Fruit fly (Drosophila melanogaster) whole organism, embryonic: Measurements from ENCODE around the gene Pisd.

Experiments
- Abd-B ChIP-seq: fragments of 200-800 bp; sonication (Bioruptor generic); optimal IDR thresholded peaks from 2 replicates; lab custom pipeline; 2018; ENCODE audit warnings: missing biosample characterization, mild to moderate bottlenecking, missing genetic modification characterization, moderate library complexity
- Awh ChIP-seq: fragments of 200-800 bp; sonication (Bioruptor generic); IDR thresholded peaks from 2 replicates; pipeline ENCODE4, ENCODE4 v1.3.6; 2022; ENCODE audit warnings: missing biosample characterization, missing genetic modification characterization
- BEAF-32 ChIP-seq: fragments of 200-800 bp; sonication (Bioruptor generic); optimal IDR thresholded peaks from 3 replicates; lab custom pipeline; 2017; ENCODE audit warnings: missing biosample characterization, missing genetic modification characterization, mild to moderate bottlenecking, moderate library complexity, missing genetic modification reagents
- Bteb2 ChIP-seq: fragments of 200-800 bp; sonication (Bioruptor generic); optimal IDR thresholded peaks from 2 replicates; lab custom pipeline; 2016; ENCODE audit warnings: missing biosample characterization, missing genetic modification characterization
- CG10462 ChIP-seq: fragments of 200-800 bp; sonication (Bioruptor generic); optimal IDR thresholded peaks from 2 replicates; lab custom pipeline; 2016; ENCODE audit warnings: missing biosample characterization, missing genetic modification characterization
- CG10543 ChIP-seq: fragments of 200-800 bp; sonication (Bioruptor generic); optimal IDR thresholded peaks from 3 replicates; lab custom pipeline; 2017; ENCODE audit warnings: missing biosample characterization, mild to moderate bottlenecking, missing genetic modification characterization, moderate library complexity
- CG10654 ChIP-seq: fragments of 200-800 bp; sonication (Bioruptor generic); optimal IDR thresholded peaks from 2 replicates; lab custom pipeline; 2016; ENCODE audit warnings: missing biosample characterization, missing genetic modification characterization
- CG10979 ChIP-seq: fragments of 200-800 bp; sonication (Bioruptor generic); optimal IDR thresholded peaks from 2 replicates; lab custom pipeline; 2018; ENCODE audit warnings: missing biosample characterization, mild to moderate bottlenecking, missing genetic modification characterization, moderate library complexity
- CG11398 ChIP-seq: fragments of 200-800 bp; sonication (Bioruptor generic); optimal IDR thresholded peaks from 2 replicates; lab custom pipeline; 2016; ENCODE audit warnings: missing biosample characterization, missing genetic modification characterization
- CG12219 ChIP-seq: fragments of 200-800 bp; sonication (Bioruptor generic); optimal IDR thresholded peaks from 3 replicates; lab custom pipeline; 2018; ENCODE audit warnings: missing biosample characterization, mild to moderate bottlenecking, missing genetic modification characterization
- CG15696 ChIP-seq: fragments of 200-800 bp; sonication (Bioruptor generic); optimal IDR thresholded peaks from 2 replicates; lab custom pipeline; 2019; ENCODE audit warnings: missing biosample characterization, mild to moderate bottlenecking, missing genetic modification characterization, moderate library complexity
- CG16863 ChIP-seq: fragments of 200-800 bp; sonication (Bioruptor generic); optimal IDR thresholded peaks from 3 replicates; lab custom pipeline; 2016; ENCODE audit warnings: missing biosample characterization, missing genetic modification characterization
- CG17612 ChIP-seq: fragments of 200-800 bp; sonication (Bioruptor generic); IDR thresholded peaks from 2 replicates; pipeline ENCODE4 v1.3.6; 2022; ENCODE audit warnings: missing biosample characterization, missing genetic modification characterization
- CG17912 ChIP-seq: fragments of 200-800 bp; sonication (Bioruptor generic); optimal IDR thresholded peaks from 2 replicates; lab custom pipeline; 2018; ENCODE audit warnings: missing biosample characterization, mild to moderate bottlenecking, missing genetic modification characterization
- CG18619 ChIP-seq: fragments of 200-800 bp; sonication (Bioruptor generic); optimal IDR thresholded peaks from 3 replicates; lab custom pipeline; 2017; ENCODE audit warnings: missing biosample characterization, mild to moderate bottlenecking, missing genetic modification characterization
- CG31224 ChIP-seq: fragments of 200-800 bp; sonication (Bioruptor generic); IDR thresholded peaks from 2 replicates; pipeline ENCODE4 v1.3.6; 2022; ENCODE audit warnings: missing biosample characterization, missing genetic modification characterization
- CG4360 ChIP-seq: fragments of 200-800 bp; sonication (Bioruptor generic); IDR thresholded peaks from 2 replicates; pipeline ENCODE4 v1.3.6; 2022; ENCODE audit warnings: missing biosample characterization, missing genetic modification characterization
- CG6813 ChIP-seq: fragments of 200-800 bp; sonication (Bioruptor generic); optimal IDR thresholded peaks from 2 replicates; lab custom pipeline; 2017; ENCODE audit warnings: missing biosample characterization, missing genetic modification characterization, mild to moderate bottlenecking, moderate library complexity, missing genetic modification reagents
- CG8765 ChIP-seq: fragments of 200-800 bp; sonication (Bioruptor generic); IDR thresholded peaks from 2 replicates; pipeline ENCODE4 v1.3.6; 2022; ENCODE audit warnings: missing biosample characterization, missing genetic modification characterization
- CG9797 ChIP-seq: fragments of 200-800 bp; sonication (Bioruptor generic); optimal IDR thresholded peaks from 3 replicates; lab custom pipeline; 2018; ENCODE audit warnings: missing biosample characterization, mild to moderate bottlenecking, missing genetic modification characterization
- CHES-1-like ChIP-seq: fragments of 200-800 bp; sonication (Bioruptor generic); optimal IDR thresholded peaks from 2 replicates; lab custom pipeline; 2016; ENCODE audit warnings: missing biosample characterization, missing genetic modification characterization
- Dbx ChIP-seq: fragments of 200-800 bp; sonication (Bioruptor generic); IDR thresholded peaks from 3 replicates; pipeline ENCODE4 v1.3.6; 2022; ENCODE audit warnings: missing biosample characterization, missing genetic modification characterization
- Dll ChIP-seq: fragments of 200-800 bp; sonication (Bioruptor generic); IDR thresholded peaks from 4 replicates; pipeline ENCODE4 v1.3.6; 2022; ENCODE audit warnings: missing biosample characterization, missing genetic modification characterization; ENCODE audit not compliant: partially characterized antibody
- Doc2 ChIP-seq: fragments of 200-800 bp; sonication (Bioruptor generic); IDR thresholded peaks from 2 replicates; pipeline ENCODE4 v1.3.6; 2022; ENCODE audit warnings: missing biosample characterization, missing genetic modification characterization
- Hr78 ChIP-seq, 2 experiments: fragments of 200-800 bp in 1 of 2; fragments of >200 bp in 1 of 2; sonication (Bioruptor generic) in 1 of 2; optimal IDR thresholded peaks; 2 replicates each; lab custom pipeline; 2017 to 2019; ENCODE audit warnings: missing biosample characterization in 2 of 2, missing genetic modification characterization in 2 of 2, mild to moderate bottlenecking in 1 of 2, moderate library complexity in 1 of 2
- Med ChIP-seq: fragments of 200-800 bp; sonication (Bioruptor generic); peaks from one replicate; lab custom pipeline; 2016; ENCODE audit warnings: missing biosample characterization, missing genetic modification characterization, mild to moderate bottlenecking, inconsistent platforms, moderate library complexity
- Meics ChIP-seq: fragments of 200-800 bp; sonication (Bioruptor generic); optimal IDR thresholded peaks from 2 replicates; lab custom pipeline; 2017; ENCODE audit warnings: missing biosample characterization, mild to moderate bottlenecking, missing genetic modification characterization
- Sox100B ChIP-seq: fragments of 200-800 bp; sonication (Bioruptor generic); optimal IDR thresholded peaks from 3 replicates; lab custom pipeline; 2018; ENCODE audit warnings: missing biosample characterization, mild to moderate bottlenecking, missing genetic modification characterization
- ac ChIP-seq: fragments of 200-800 bp; sonication (Bioruptor generic); optimal IDR thresholded peaks from 3 replicates; lab custom pipeline; 2017; ENCODE audit warnings: missing biosample characterization, mild to moderate bottlenecking, missing genetic modification characterization
- ash1 ChIP-seq: fragments of 200-800 bp; sonication (Bioruptor generic); optimal IDR thresholded peaks from 2 replicates; lab custom pipeline; 2018; ENCODE audit warnings: missing biosample characterization, mild to moderate bottlenecking, missing genetic modification characterization
- cas ChIP-seq: fragments of 200-800 bp; sonication (Bioruptor generic); IDR thresholded peaks from 2 replicates; pipeline ENCODE4 v1.3.6; 2022; ENCODE audit warnings: missing biosample characterization, missing genetic modification characterization
- caup ChIP-seq: fragments of 200-800 bp; sonication (Bioruptor generic); optimal IDR thresholded peaks from 3 replicates; lab custom pipeline; 2017; ENCODE audit warnings: missing biosample characterization, mild to moderate bottlenecking, missing genetic modification characterization, moderate library complexity; ENCODE audit not compliant: severe bottlenecking
- chn ChIP-seq: fragments of 200-800 bp; sonication (Bioruptor generic); optimal IDR thresholded peaks from 2 replicates; lab custom pipeline; 2016; ENCODE audit warnings: missing biosample characterization, missing genetic modification characterization
- danr ChIP-seq: fragments of 200-800 bp; sonication (Bioruptor generic); IDR thresholded peaks from 2 replicates; pipeline ENCODE4 v1.3.6; 2022; ENCODE audit warnings: missing biosample characterization, missing genetic modification characterization
- fd64A ChIP-seq: fragments of 200-800 bp; sonication (Bioruptor generic); optimal IDR thresholded peaks from 3 replicates; lab custom pipeline; 2018; ENCODE audit warnings: missing biosample characterization, mild to moderate bottlenecking, missing genetic modification characterization
- fru ChIP-seq: fragments of >200 bp; optimal IDR thresholded peaks from 2 replicates; lab custom pipeline; 2017
- jing ChIP-seq: fragments of 200-800 bp; sonication (Bioruptor generic); optimal IDR thresholded peaks from 2 replicates; lab custom pipeline; 2018; ENCODE audit warnings: missing biosample characterization, mild to moderate bottlenecking, missing genetic modification characterization
- ken ChIP-seq: fragments of 200-800 bp; sonication (Bioruptor generic); IDR thresholded peaks from 3 replicates; pipeline ENCODE4 v1.3.6; 2022; ENCODE audit warnings: missing biosample characterization, missing genetic modification characterization
- odd ChIP-seq: fragments of 200-800 bp; sonication (Bioruptor generic); optimal IDR thresholded peaks from 2 replicates; lab custom pipeline; 2017; ENCODE audit warnings: missing biosample characterization, mild to moderate bottlenecking, missing genetic modification characterization
- phol ChIP-seq: fragments of 200-800 bp; sonication (Bioruptor generic); optimal IDR thresholded peaks from 3 replicates; lab custom pipeline; 2018; ENCODE audit warnings: missing biosample characterization, mild to moderate bottlenecking, missing genetic modification characterization, moderate library complexity
- pros ChIP-seq: fragments of 200-800 bp; sonication (Bioruptor generic); optimal IDR thresholded peaks from 3 replicates; lab custom pipeline; 2019; ENCODE audit warnings: missing biosample characterization, mild to moderate bottlenecking, missing genetic modification characterization, moderate library complexity
- repo ChIP-seq: fragments of 200-800 bp; sonication (Bioruptor generic); optimal IDR thresholded peaks from 2 replicates; lab custom pipeline; 2016; ENCODE audit warnings: missing biosample characterization, missing genetic modification characterization
- sd ChIP-seq: fragments of 200-800 bp; sonication (Bioruptor generic); optimal IDR thresholded peaks from 3 replicates; lab custom pipeline; 2018; ENCODE audit warnings: missing biosample characterization, mild to moderate bottlenecking, missing genetic modification characterization, moderate library complexity
- slp2 ChIP-seq: fragments of 200-800 bp; sonication (Bioruptor generic); optimal IDR thresholded peaks from 2 replicates; lab custom pipeline; 2016; ENCODE audit warnings: missing biosample characterization, missing genetic modification characterization
- sna ChIP-seq: fragments of 200-800 bp; sonication (Bioruptor generic); IDR thresholded peaks from 2 replicates; pipeline ENCODE4 v1.3.6; 2022; ENCODE audit warnings: missing biosample characterization, missing genetic modification characterization; ENCODE audit not compliant: partially characterized antibody
- sqz ChIP-seq: fragments of 200-800 bp; sonication (Bioruptor generic); optimal IDR thresholded peaks from 3 replicates; lab custom pipeline; 2018; ENCODE audit warnings: missing biosample characterization, mild to moderate bottlenecking, missing genetic modification characterization
- ssp ChIP-seq: fragments of 200-800 bp; sonication (Bioruptor generic); IDR thresholded peaks from 2 replicates; pipeline ENCODE4 v1.3.6; 2022; ENCODE audit warnings: missing biosample characterization, missing genetic modification characterization
- stwl ChIP-seq: fragments of 200-800 bp; sonication (Bioruptor generic); optimal IDR thresholded peaks from 3 replicates; lab custom pipeline; 2018; ENCODE audit warnings: missing biosample characterization, mild to moderate bottlenecking, missing genetic modification characterization, moderate library complexity
- tx ChIP-seq: fragments of 200-800 bp; sonication (Bioruptor generic); optimal IDR thresholded peaks from 2 replicates; lab custom pipeline; 2016; ENCODE audit warnings: missing biosample characterization, missing genetic modification characterization
- unpg ChIP-seq: fragments of 200-800 bp; sonication (Bioruptor generic); optimal IDR thresholded peaks from 3 replicates; lab custom pipeline; 2018; ENCODE audit warnings: missing biosample characterization, mild to moderate bottlenecking, missing genetic modification characterization, moderate library complexity
- vfl ChIP-seq: fragments of 200-800 bp; sonication (Bioruptor generic); optimal IDR thresholded peaks from 2 replicates; lab custom pipeline; 2016; ENCODE audit warnings: missing biosample characterization, missing genetic modification characterization
- zfh1 ChIP-seq: fragments of 200-800 bp; sonication (Bioruptor generic); IDR thresholded peaks from 3 replicates; pipeline ENCODE4 v1.3.6; 2022; ENCODE audit warnings: missing biosample characterization, missing genetic modification characterization

Gene Pisd

DNA sequence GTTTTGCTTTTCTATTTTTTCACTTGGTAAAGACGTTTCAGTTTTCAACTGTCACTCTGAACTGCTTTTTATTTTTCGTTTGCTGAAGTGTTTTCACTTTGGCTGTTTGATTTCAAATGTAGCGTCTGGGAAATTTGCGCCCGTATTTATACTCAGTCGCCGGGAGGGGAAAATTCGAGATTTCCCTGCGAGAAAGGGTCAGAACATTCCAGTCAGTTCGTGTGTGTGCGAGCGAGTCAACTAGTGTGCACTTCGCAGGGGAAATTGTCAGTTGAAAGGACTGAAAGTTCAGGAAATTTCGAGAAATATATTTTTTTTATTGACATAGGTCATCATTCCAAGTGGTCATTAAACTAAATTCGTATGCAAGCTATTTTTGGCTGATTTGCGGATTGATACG lies 6.6 kb downstream of the Pisd start, which contains the start of gene Hsp68 (continued):
- TF ChIP-seq odd (GFP tag; lab: Kevin White, UChicago) (no peak), CG10654 (GFP tag; lab: Kevin White, UChicago) (no peak), CG10462 (GFP tag; lab: Kevin White, UChicago) (no peak), CG10979 (no peak), chn (GFP tag; lab: Kevin White, UChicago) (no peak), stwl (tag; lab: Kevin White, UChicago) (peak; percentile 54), zfh1 (no peak), CG17912 (GFP tag; lab: Kevin White, UChicago) (no peak), tx (GFP tag; lab: Kevin White, UChicago) (no peak), Dbx (GFP tag; lab: Robert Waterston, UW) (no peak), CG18619 (GFP tag; lab: Kevin White, UChicago) (no peak), Hr78 (GFP tag; optimal IDR thresholded peaks at IDR 0.05; lab: Kevin White, UChicago) (peak in 1 of 2 experiments; percentile 78), CG15696 (tag; lab: Kevin White, UChicago) (no peak), slp2 (GFP tag; lab: Kevin White, UChicago) (no peak), Meics (peak; percentile 2), pros (GFP tag; lab: Kevin White, UChicago) (peak; percentile 28), Med (GFP tag; lab: Kevin White, UChicago) (peak; percentile 81), CG8765 (GFP tag; lab: Robert Waterston, UW) (no peak), fru (lab: Kevin White, UChicago) (no peak), danr (GFP tag; lab: Robert Waterston, UW) (no peak), fd64A (GFP tag; lab: Kevin White, UChicago) (no peak), CG10543 (peak; percentile 34), CG31224 (GFP tag; lab: Robert Waterston, UW) (no peak), CG11398 (GFP tag; lab: Kevin White, UChicago) (no peak), CHES-1-like (GFP tag; lab: Kevin White, UChicago) (no peak), caup (GFP tag; lab: Kevin White, UChicago) (no peak), CG4360 (GFP tag; lab: Robert Waterston, UW) (no peak), cas (no peak), sqz (GFP tag; lab: Kevin White, UChicago) (peak; percentile 92), ken (GFP tag; lab: Robert Waterston, UW) (no peak), ash1 (GFP tag; lab: Kevin White, UChicago) (no peak), Sox100B (no peak), Bteb2 (GFP tag; lab: Kevin White, UChicago) (no peak), sna (GFP tag; lab: Robert Waterston, UW) (0 out of 2 replicates have a peak, but pooled peaks have one; percentile 50), repo (GFP tag; lab: Kevin White, UChicago) (no peak), Abd-B (GFP tag; lab: Kevin White, UChicago) (no peak), CG12219 (GFP tag; lab: Kevin White, UChicago) (no peak), phol (tag; lab: Kevin White, UChicago) (no peak), unpg (GFP tag; lab: Kevin White, UChicago) (no peak), CG17612 (no peak), sd (tag; lab: Kevin White, UChicago) (no peak), BEAF-32 (GFP tag; lab: Kevin White, UChicago) (no peak), CG6813 (GFP tag; lab: Kevin White, UChicago) (no peak), jing (GFP tag; lab: Kevin White, UChicago) (no peak), ac (GFP tag; lab: Kevin White, UChicago) (no peak), CG16863 (GFP tag; lab: Kevin White, UChicago) (no peak), ssp (GFP tag; lab: Robert Waterston, UW) (no peak), Dll (GFP tag; lab: Robert Waterston, UW) (peak; percentile 25; the same call in 1 of the 4 replicates), Awh (GFP tag; lab: Robert Waterston, UW) (no peak), vfl (GFP tag; lab: Kevin White, UChicago) (no peak), CG9797 (GFP tag; lab: Kevin White, UChicago) (no peak), Doc2 (no peak)
